Fruit fly (Drosophila melanogaster) whole organism, embryonic: ENCODE results near the gene bbg.

Experiments used
- C15 ChIP-seq: fragments of 200-800 bp; sonication (Bioruptor generic); IDR thresholded peaks from 3 replicates; pipeline ENCODE4 v1.3.6; 2022; ENCODE audit warnings: missing biosample characterization, missing genetic modification characterization
- CG10274 ChIP-seq: fragments of 200-800 bp; sonication (Bioruptor generic); optimal IDR thresholded peaks from 3 replicates; lab custom pipeline; 2017; ENCODE audit warnings: missing biosample characterization, mild to moderate bottlenecking, missing genetic modification characterization
- CG10462 ChIP-seq: fragments of 200-800 bp; sonication (Bioruptor generic); optimal IDR thresholded peaks from 2 replicates; lab custom pipeline; 2016; ENCODE audit warnings: missing biosample characterization, missing genetic modification characterization
- CG10543 ChIP-seq: fragments of 200-800 bp; sonication (Bioruptor generic); optimal IDR thresholded peaks from 3 replicates; lab custom pipeline; 2017; ENCODE audit warnings: missing biosample characterization, mild to moderate bottlenecking, missing genetic modification characterization, moderate library complexity
- CG12104 ChIP-seq: fragments of 200-800 bp; sonication (Bioruptor generic); optimal IDR thresholded peaks from 3 replicates; lab custom pipeline; 2016; ENCODE audit warnings: missing biosample characterization, missing genetic modification characterization
- CG1233 ChIP-seq: fragments of 200-800 bp; sonication (Bioruptor generic); optimal IDR thresholded peaks from 4 replicates; lab custom pipeline; 2018; ENCODE audit warnings: missing biosample characterization, mild to moderate bottlenecking, missing genetic modification characterization
- CG12744 ChIP-seq: fragments of 200-800 bp; sonication (Bioruptor generic); optimal IDR thresholded peaks from 2 replicates; lab custom pipeline; 2016; ENCODE audit warnings: missing biosample characterization, missing genetic modification characterization
- CG12942 ChIP-seq: fragments of 200-800 bp; sonication (Bioruptor generic); optimal IDR thresholded peaks from 3 replicates; lab custom pipeline; 2016; ENCODE audit warnings: missing biosample characterization, missing genetic modification characterization
- CG15479 ChIP-seq: fragments of 200-800 bp; sonication (Bioruptor generic); optimal IDR thresholded peaks from 3 replicates; lab custom pipeline; 2019; ENCODE audit warnings: missing biosample characterization, mild to moderate bottlenecking, missing genetic modification characterization, moderate library complexity
- CG17568 ChIP-seq: fragments of 200-800 bp; sonication (Bioruptor generic); optimal IDR thresholded peaks from 2 replicates; lab custom pipeline; 2018; ENCODE audit warnings: missing biosample characterization, mild to moderate bottlenecking, missing genetic modification characterization, moderate library complexity
- CG17912 ChIP-seq: fragments of 200-800 bp; sonication (Bioruptor generic); optimal IDR thresholded peaks from 2 replicates; lab custom pipeline; 2018; ENCODE audit warnings: missing biosample characterization, mild to moderate bottlenecking, missing genetic modification characterization
- CG1832 ChIP-seq: fragments of 200-800 bp; sonication (Bioruptor generic); optimal IDR thresholded peaks from 2 replicates; lab custom pipeline; 2017; ENCODE audit warnings: missing biosample characterization, mild to moderate bottlenecking, missing genetic modification characterization, inconsistent platforms
- CG30403 ChIP-seq: fragments of 200-800 bp; sonication (Bioruptor generic); optimal IDR thresholded peaks from 3 replicates; lab custom pipeline; 2016; ENCODE audit warnings: missing biosample characterization, missing genetic modification characterization
- CG30431 ChIP-seq: fragments of 200-800 bp; sonication (Bioruptor generic); optimal IDR thresholded peaks from 2 replicates; lab custom pipeline; 2017; ENCODE audit warnings: missing biosample characterization, missing genetic modification characterization
- CG34224 ChIP-seq: fragments of 200-800 bp; sonication (Bioruptor generic); IDR thresholded peaks from 3 replicates; pipeline ENCODE4 v1.3.6; 2022; ENCODE audit warnings: missing biosample characterization, missing genetic modification characterization; ENCODE audit not compliant: partially characterized antibody
- CG4617 ChIP-seq: fragments of 200-800 bp; sonication (Bioruptor generic); optimal IDR thresholded peaks from 3 replicates; lab custom pipeline; 2016; ENCODE audit warnings: missing biosample characterization, missing genetic modification characterization, borderline replicate concordance
- CG4854 ChIP-seq: fragments of 200-800 bp; sonication (Bioruptor generic); optimal IDR thresholded peaks from 2 replicates; lab custom pipeline; 2016; ENCODE audit warnings: missing biosample characterization, missing genetic modification characterization, inconsistent platforms
- CG5953 ChIP-seq: fragments of 200-800 bp; sonication (Bioruptor generic); IDR thresholded peaks from 2 replicates; pipeline ENCODE4 v1.3.6; 2022; ENCODE audit warnings: missing biosample characterization, missing genetic modification characterization
- CG6689 ChIP-seq: fragments of 200-800 bp; sonication (Bioruptor generic); IDR thresholded peaks from 2 replicates; pipeline ENCODE4 v1.3.6; 2022; ENCODE audit warnings: missing biosample characterization, missing genetic modification characterization
- CG6854 ChIP-seq: fragments of 200-800 bp; sonication (Bioruptor generic); optimal IDR thresholded peaks from 3 replicates; lab custom pipeline; 2017; ENCODE audit warnings: missing biosample characterization, mild to moderate bottlenecking, missing genetic modification characterization
- CG7839 ChIP-seq: fragments of 200-800 bp; sonication (Bioruptor generic); optimal IDR thresholded peaks from 3 replicates; lab custom pipeline; 2018; ENCODE audit warnings: missing biosample characterization, mild to moderate bottlenecking, missing genetic modification characterization, moderate library complexity
- CG8478 ChIP-seq: fragments of >200 bp; optimal IDR thresholded peaks from 2 replicates; lab custom pipeline; 2018
- CG9727 ChIP-seq: fragments of 200-800 bp; sonication (Bioruptor generic); optimal IDR thresholded peaks from 3 replicates; lab custom pipeline; 2017; ENCODE audit warnings: missing biosample characterization, mild to moderate bottlenecking, missing genetic modification characterization
- CG9817 ChIP-seq: fragments of 200-800 bp; sonication (Bioruptor generic); optimal IDR thresholded peaks from 2 replicates; lab custom pipeline; 2018; ENCODE audit warnings: missing biosample characterization, mild to moderate bottlenecking, missing genetic modification characterization, moderate library complexity
- HmgZ ChIP-seq: fragments of 200-800 bp; sonication (Bioruptor generic); optimal IDR thresholded peaks from 2 replicates; lab custom pipeline; 2018; ENCODE audit warnings: missing biosample characterization, mild to moderate bottlenecking, missing genetic modification characterization
- Oaz ChIP-seq: fragments of 200-800 bp; sonication (Bioruptor generic); IDR thresholded peaks from 2 replicates; pipeline ENCODE4 v1.3.6; 2022; ENCODE audit warnings: missing biosample characterization, missing genetic modification characterization
- Tbp ChIP-seq: fragments of >200 bp; optimal IDR thresholded peaks from 2 replicates; lab custom pipeline; 2018; ENCODE audit warnings: missing biosample characterization, missing genetic modification characterization
- Vsx1 ChIP-seq: fragments of 200-800 bp; sonication (Bioruptor generic); optimal IDR thresholded peaks from 2 replicates; lab custom pipeline; 2017; ENCODE audit warnings: missing biosample characterization, mild to moderate bottlenecking, missing genetic modification characterization, missing genetic modification reagents
- Xrp1 ChIP-seq: fragments of 200-800 bp; sonication (Bioruptor generic); IDR thresholded peaks from 2 replicates; pipeline ENCODE4 v1.3.6; 2022; ENCODE audit warnings: missing biosample characterization, missing genetic modification characterization
- amos ChIP-seq: fragments of 200-800 bp; sonication (Bioruptor generic); IDR thresholded peaks from 2 replicates; pipeline ENCODE4 v1.3.6; 2022; ENCODE audit warnings: missing biosample characterization, missing genetic modification characterization; ENCODE audit not compliant: partially characterized antibody
- btn ChIP-seq: fragments of 200-800 bp; sonication (Bioruptor generic); optimal IDR thresholded peaks from 2 replicates; lab custom pipeline; 2016; ENCODE audit warnings: missing biosample characterization, missing genetic modification characterization
- ci ChIP-seq: fragments of 200-800 bp; sonication (Bioruptor generic); IDR thresholded peaks from 3 replicates; pipeline ENCODE4 v1.3.6; 2022; ENCODE audit warnings: missing biosample characterization, missing genetic modification characterization
- croc ChIP-seq: fragments of 200-800 bp; sonication (Bioruptor generic); conservative IDR thresholded peaks from 3 replicates; pipeline ENCODE4 v1.3.6; 2022; ENCODE audit warnings: missing biosample characterization, missing genetic modification characterization
- crp ChIP-seq, 2 experiments: fragments of 200-800 bp; sonication (Bioruptor generic); optimal IDR thresholded peaks; 2 replicates in 1 of 2; 3 replicates in 1 of 2; lab custom pipeline; 2017; ENCODE audit warnings: missing biosample characterization in 2 of 2, missing genetic modification characterization in 2 of 2, mild to moderate bottlenecking in 1 of 2, moderate library complexity in 1 of 2
- dati ChIP-seq: fragments of 200-800 bp; sonication (Bioruptor generic); IDR thresholded peaks from 2 replicates; pipeline ENCODE4 v1.3.6; 2022; ENCODE audit warnings: missing biosample characterization, missing genetic modification characterization
- dysf ChIP-seq: fragments of 200-800 bp; sonication (Bioruptor generic); IDR thresholded peaks from 3 replicates; pipeline ENCODE4 v1.3.6; 2022; ENCODE audit warnings: missing biosample characterization, missing genetic modification characterization
- ems ChIP-seq: fragments of 200-800 bp; sonication (Bioruptor generic); optimal IDR thresholded peaks from 3 replicates; lab custom pipeline; 2016; ENCODE audit warnings: missing biosample characterization, missing genetic modification characterization
- esg ChIP-seq: fragments of 200-800 bp; sonication (Bioruptor generic); conservative IDR thresholded peaks from 2 replicates; pipeline ENCODE4 v1.3.6; 2022; ENCODE audit warnings: missing biosample characterization, missing genetic modification characterization
- ham ChIP-seq: fragments of 200-800 bp; sonication (Bioruptor generic); IDR thresholded peaks from 2 replicates; pipeline ENCODE4 v1.3.6; 2022; ENCODE audit warnings: missing biosample characterization, missing genetic modification characterization
- psq ChIP-seq: fragments of 200-800 bp; sonication (Bioruptor generic); optimal IDR thresholded peaks from 2 replicates; lab custom pipeline; 2017; ENCODE audit warnings: missing biosample characterization, missing genetic modification characterization
- row ChIP-seq: fragments of 200-800 bp; sonication (Bioruptor generic); IDR thresholded peaks from 3 replicates; pipeline ENCODE4 v1.3.6; 2022; ENCODE audit warnings: missing biosample characterization, missing genetic modification characterization
- salm ChIP-seq: fragments of 200-800 bp; sonication (Bioruptor generic); optimal IDR thresholded peaks from 2 replicates; lab custom pipeline; 2018; ENCODE audit warnings: missing biosample characterization, mild to moderate bottlenecking, missing genetic modification characterization
- stwl ChIP-seq: fragments of 200-800 bp; sonication (Bioruptor generic); optimal IDR thresholded peaks from 3 replicates; lab custom pipeline; 2018; ENCODE audit warnings: missing biosample characterization, mild to moderate bottlenecking, missing genetic modification characterization, moderate library complexity
- ttk ChIP-seq: fragments of 200-800 bp; sonication (Bioruptor generic); IDR thresholded peaks from 2 replicates; pipeline ENCODE4 v2.1.2; 2022; ENCODE audit warnings: missing biosample characterization, missing genetic modification characterization
- twi ChIP-seq: fragments of 200-800 bp; optimal IDR thresholded peaks from 2 replicates; lab custom pipeline; 2019; ENCODE audit warnings: missing biosample characterization, mild to moderate bottlenecking, missing genetic modification characterization, moderate library complexity
- unc-4 ChIP-seq: fragments of 200-800 bp; sonication (Bioruptor generic); IDR thresholded peaks from 2 replicates; pipeline ENCODE4 v1.3.6; 2022; ENCODE audit warnings: missing biosample characterization, missing genetic modification characterization; ENCODE audit not compliant: partially characterized antibody
- vfl ChIP-seq: fragments of 200-800 bp; sonication (Bioruptor generic); optimal IDR thresholded peaks from 2 replicates; lab custom pipeline; 2016; ENCODE audit warnings: missing biosample characterization, missing genetic modification characterization
- wdn ChIP-seq: fragments of 200-800 bp; sonication (Bioruptor generic); IDR thresholded peaks from 2 replicates; pipeline ENCODE4 v1.3.6; 2022; ENCODE audit warnings: missing biosample characterization, missing genetic modification characterization

bbg gene

DNA sequence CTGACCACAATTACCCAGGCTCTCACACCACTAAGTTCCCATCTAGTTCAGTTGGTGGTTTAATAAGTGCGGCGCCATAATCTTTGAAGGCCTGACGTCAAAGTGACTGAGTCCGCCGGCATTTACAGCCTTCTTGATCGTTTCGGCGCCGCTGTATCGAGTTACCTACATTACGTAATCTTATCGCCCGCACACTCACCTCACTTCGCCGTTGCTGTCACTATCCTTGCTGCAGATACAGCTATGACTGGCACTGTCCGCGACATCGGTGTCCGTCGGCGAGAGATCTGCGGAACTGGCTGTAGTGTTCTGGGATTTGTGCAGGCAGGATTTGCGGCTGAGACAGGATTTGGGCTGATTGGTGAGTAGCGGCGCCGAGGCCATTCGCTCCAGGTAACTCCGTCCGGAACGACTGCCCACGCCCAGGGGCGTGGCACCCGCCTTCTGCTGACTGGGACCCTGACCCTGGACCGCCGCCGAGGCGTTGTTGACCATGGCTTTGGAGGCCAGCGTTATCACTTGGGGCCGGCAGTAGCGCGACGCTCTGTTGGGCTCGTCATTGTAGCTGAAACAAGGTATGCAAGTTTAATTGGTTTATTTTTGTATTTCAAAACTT lies 10.9 kb upstream of the bbg start (continued):
- TF ChIP-seq CG6854 (no peak), CG8478 (lab: Kevin White, UChicago) (no peak), HmgZ (tag; lab: Kevin White, UChicago) (peak; percentile 19), esg (no peak), CG7839 (no peak), CG5953 (GFP tag; lab: Robert Waterston, UW) (0 out of 2 replicates have a peak, but pooled peaks have one; percentile 30), btn (GFP tag; lab: Kevin White, UChicago) (no peak), CG4854 (no peak), CG15479 (GFP tag; lab: Kevin White, UChicago) (peak; percentile 68), Vsx1 (GFP tag; lab: Kevin White, UChicago) (no peak), wdn (GFP tag; lab: Robert Waterston, UW) (no peak), stwl (no peak), CG10274 (GFP tag; lab: Kevin White, UChicago) (no peak), CG9817 (tag; lab: Kevin White, UChicago) (no peak), psq (GFP tag; lab: Kevin White, UChicago) (no peak), crp (GFP tag; optimal IDR thresholded peaks at IDR 0.05; lab: Kevin White, UChicago) (no peak)

dm6 chr3L:14544987-14545943 lies 9.2 kb upstream of the bbg start:
- peak; percentile 59 for TF ChIP-seq ems (GFP tag; lab: Kevin White, UChicago)
- peak; percentile 63 for TF ChIP-seq CG30403 (GFP tag; lab: Kevin White, UChicago)
- TF ChIP-seq salm (tag; lab: Kevin White, UChicago): peak; percentile 40
- TF ChIP-seq CG4617 (GFP tag; lab: Kevin White, UChicago): no peak
- TF ChIP-seq CG12942: no peak
- TF ChIP-seq CG6689: no peak
- TF ChIP-seq CG1832 (GFP tag; lab: Kevin White, UChicago): no peak
- peak; percentile 65 for TF ChIP-seq CG1233
- TF ChIP-seq row (GFP tag; lab: Robert Waterston, UW): peak; percentile 60
- TF ChIP-seq Xrp1 (GFP tag; lab: Robert Waterston, UW): peak; percentile 34; the same call in 1 of the 2 replicates
- no peak for TF ChIP-seq ham (GFP tag; lab: Robert Waterston, UW)
- 0 out of 3 replicates have a peak, but pooled peaks have one; percentile 41 for TF ChIP-seq ci (GFP tag; lab: Robert Waterston, UW)
- no peak for TF ChIP-seq amos (GFP tag; lab: Robert Waterston, UW)
- no peak for TF ChIP-seq vfl (GFP tag; lab: Kevin White, UChicago)
- no peak for TF ChIP-seq C15
- no peak for TF ChIP-seq CG12744
- TF ChIP-seq Tbp (GFP tag; lab: Kevin White, UChicago): no peak
- peak; percentile 66; the same call in 1 of the 3 replicates for TF ChIP-seq dysf
- TF ChIP-seq CG12104 (GFP tag; lab: Kevin White, UChicago): peak; percentile 44
- TF ChIP-seq CG30431 (GFP tag; lab: Kevin White, UChicago): no peak
- no peak for TF ChIP-seq CG17912 (GFP tag; lab: Kevin White, UChicago)
- TF ChIP-seq CG34224 (GFP tag; lab: Robert Waterston, UW): no peak
- TF ChIP-seq unc-4 (GFP tag; lab: Robert Waterston, UW): no peak
- TF ChIP-seq CG17568 (GFP tag; lab: Kevin White, UChicago): no peak
- TF ChIP-seq dati (GFP tag; lab: Robert Waterston, UW): no peak
- no peak for TF ChIP-seq croc (GFP tag; lab: Robert Waterston, UW)
- TF ChIP-seq ttk: no peak
- TF ChIP-seq CG9727: peak; percentile 56
- peak; percentile 0 for TF ChIP-seq CG10462 (GFP tag; lab: Kevin White, UChicago)
- TF ChIP-seq CG10543: peak; percentile 24
- peak; percentile 12 for TF ChIP-seq twi (tag; lab: Kevin White, UChicago)
- TF ChIP-seq Oaz (GFP tag; lab: Robert Waterston, UW): no peak
